Worm (Caenorhabditis elegans): Measurements from ENCODE around the gene nlp-80.

ce11 chrV:11074448-11074847 lies 9.0 kb upstream of the nlp-80 start, which contains the start of gene act-3:
- TF ChIP-seq elt-1 (tag; optimal IDR thresholded peaks at IDR 0.05; ENCODE audit: borderline replicate concordance, insufficient read depth), result no peak
- no peak for TF ChIP-seq blmp-1 (tag; optimal IDR thresholded peaks at IDR 0.05)
- no peak for TF ChIP-seq snpc-4 (tag; optimal IDR thresholded peaks at IDR 0.05)
- no peak for TF ChIP-seq lin-13 (tag; optimal IDR thresholded peaks at IDR 0.05)
- no peak for TF ChIP-seq sem-2 (GFP tag; optimal IDR thresholded peaks at IDR 0.05)
- no peak for TF ChIP-seq ham-2 (GFP tag; optimal IDR thresholded peaks at IDR 0.05)
- peak; percentile 6 for TF ChIP-seq unc-62 (GFP tag; optimal IDR thresholded peaks at IDR 0.05)
- TF ChIP-seq nhr-28 (tag; optimal IDR thresholded peaks at IDR 0.05), result no peak
- no peak for TF ChIP-seq sptf-1 (tag; optimal IDR thresholded peaks at IDR 0.05)

Measured in whole organism, mixed stage, embryonic.